Worm (Caenorhabditis elegans): ENCODE results near the gene W06H8.2.
A peak's percentile ranks its signal among the peaks of the same experiment; 100 is the strongest.

Gene W06H8.2

ce11 chrV:6226530-6227125, 20.1 kb downstream of the W06H8.2 start, which contains the start of gene W06H8.6:
Gene W06H8.6, minus strand, starts transcription at chrV:6227010.
- TF ChIP-seq C16A3.4 (tag; optimal IDR thresholded peaks at IDR 0.05) = no peak
- TF ChIP-seq pax-3 (tag; optimal IDR thresholded peaks at IDR 0.05) = peak; percentile 46
- peak; percentile 62 for TF ChIP-seq nhr-85 (tag)
- TF ChIP-seq efl-1 (optimal IDR thresholded peaks at IDR 0.05) = no peak
- peak in 1 of 2 experiments; percentile 81 for TF ChIP-seq efl-1 (GFP tag; optimal IDR thresholded peaks at IDR 0.05 in 1 of 2)
- peak; percentile 37 for TF ChIP-seq ceh-63 (GFP tag; optimal IDR thresholded peaks at IDR 0.05)
- TF ChIP-seq rnt-1 (tag; optimal IDR thresholded peaks at IDR 0.05) = peak; percentile 6
- TF ChIP-seq ceh-8 (GFP tag; optimal IDR thresholded peaks at IDR 0.05) = peak; percentile 23
- peak; percentile 39 for TF ChIP-seq nhr-90 (tag; optimal IDR thresholded peaks at IDR 0.05; ENCODE audit: poor library complexity)
- TF ChIP-seq lin-15B (tag; optimal IDR thresholded peaks at IDR 0.05) = no peak
- TF ChIP-seq sptf-1 (tag; optimal IDR thresholded peaks at IDR 0.05) = no peak
- TF ChIP-seq grh-1 (GFP tag; IDR thresholded peaks at IDR 0.05) = peak; percentile 30
- peak; percentile 25 for TF ChIP-seq ama-1 (optimal IDR thresholded peaks at IDR 0.05)

- peak; percentile 99 for TF ChIP-seq nhr-85 (tag)
- TF ChIP-seq snpc-4 (tag; optimal IDR thresholded peaks at IDR 0.05) = peak; percentile 72
- TF ChIP-seq nhr-71 (tag; optimal IDR thresholded peaks at IDR 0.05) = peak; percentile 100
- TF ChIP-seq lin-15B (tag; optimal IDR thresholded peaks at IDR 0.05) = peak; percentile 21
- TF ChIP-seq pax-3 (tag; optimal IDR thresholded peaks at IDR 0.05) = peak; percentile 97
- TF ChIP-seq unc-98 (GFP tag; IDR thresholded peaks at IDR 0.05) = peak; percentile 60
- peak; percentile 36 for TF ChIP-seq mef-2 (tag; optimal IDR thresholded peaks at IDR 0.05)
- TF ChIP-seq ceh-82 (tag; optimal IDR thresholded peaks at IDR 0.05) = peak; percentile 76 to 96 (median 79)
- peak; percentile 46 for TF ChIP-seq aly-2 (tag; optimal IDR thresholded peaks at IDR 0.05)
- peak; percentile 35 for TF ChIP-seq Y116A8C.19 (tag; optimal IDR thresholded peaks at IDR 0.05; ENCODE audit: borderline replicate concordance)
- peak; percentile 20 for TF ChIP-seq zag-1 (tag; optimal IDR thresholded peaks at IDR 0.05)
- peak; percentile 50 to 96 for TF ChIP-seq mdl-1 (tag; optimal IDR thresholded peaks at IDR 0.05)
- TF ChIP-seq ceh-90 (tag; optimal IDR thresholded peaks at IDR 0.05) = peak; percentile 37
- no peak for TF ChIP-seq alr-1 (tag; optimal IDR thresholded peaks at IDR 0.05; ENCODE audit: borderline replicate concordance)
- TF ChIP-seq nhr-77 (tag; optimal IDR thresholded peaks at IDR 0.05) = peak; percentile 96
- TF ChIP-seq swsn-7 (tag; optimal IDR thresholded peaks at IDR 0.05) = peak; percentile 99
- TF ChIP-seq tlp-1 (tag; optimal IDR thresholded peaks at IDR 0.05) = no peak
- peak; percentile 92 for TF ChIP-seq lin-13 (GFP tag; optimal IDR thresholded peaks at IDR 0.05)
- TF ChIP-seq unc-30 (tag; optimal IDR thresholded peaks at IDR 0.05) = no peak
- TF ChIP-seq nhr-19 (GFP tag; conservative IDR thresholded peaks at IDR 0.05) = peak; percentile 96
- peak; percentile 97 for TF ChIP-seq fkh-10 (GFP tag; optimal IDR thresholded peaks at IDR 0.05)
- peak; percentile 91 for TF ChIP-seq grh-1 (GFP tag; IDR thresholded peaks at IDR 0.05)
- TF ChIP-seq fos-1 (tag; optimal IDR thresholded peaks at IDR 0.05) = peak; percentile 84
- TF ChIP-seq fkh-8 (tag; optimal IDR thresholded peaks at IDR 0.05) = peak; percentile 99
- TF ChIP-seq C04F5.9 (tag; optimal IDR thresholded peaks at IDR 0.05) = peak; percentile 38
- TF ChIP-seq hlh-17 (GFP tag; optimal IDR thresholded peaks at IDR 0.05; ENCODE audit: borderline replicate concordance) = no peak
- no peak for TF ChIP-seq nhr-84 (tag; optimal IDR thresholded peaks at IDR 0.05)
- peak; percentile 66 for TF ChIP-seq aha-1 (tag; optimal IDR thresholded peaks at IDR 0.05)
- TF ChIP-seq ceh-8 (GFP tag; optimal IDR thresholded peaks at IDR 0.05) = peak; percentile 93
- peak; percentile 84 for TF ChIP-seq zip-4 (GFP tag; optimal IDR thresholded peaks at IDR 0.05)
- peak; percentile 93 for TF ChIP-seq unc-130 (tag; optimal IDR thresholded peaks at IDR 0.05)
- TF ChIP-seq egl-13 (tag; optimal IDR thresholded peaks at IDR 0.05) = peak; percentile 98
- TF ChIP-seq snu-23 (GFP tag; optimal IDR thresholded peaks at IDR 0.05) = peak; percentile 99
- TF ChIP-seq efl-3 (GFP tag; optimal IDR thresholded peaks at IDR 0.05) = peak; percentile 8
- peak; percentile 73 for TF ChIP-seq nhr-11 (tag; optimal IDR thresholded peaks at IDR 0.05)
- peak; percentile 88 for TF ChIP-seq lir-3 (tag; optimal IDR thresholded peaks at IDR 0.05; ENCODE audit: poor library complexity)
- peak; percentile 34 for TF ChIP-seq blmp-1 (tag; optimal IDR thresholded peaks at IDR 0.05)
- no peak for TF ChIP-seq unc-62 (GFP tag; optimal IDR thresholded peaks at IDR 0.05)
- TF ChIP-seq skn-1 (tag; optimal IDR thresholded peaks at IDR 0.05) = peak; percentile 35
- peak; percentile 49 for TF ChIP-seq vab-15 (tag; optimal IDR thresholded peaks at IDR 0.05)
- TF ChIP-seq rnt-1 (tag; optimal IDR thresholded peaks at IDR 0.05) = peak; percentile 92
- TF ChIP-seq ceh-63 (GFP tag; optimal IDR thresholded peaks at IDR 0.05) = no peak
These were observed 21.0 kb downstream of the W06H8.2 start for ce11 chrV:6227326-6228246.
